Worm (Caenorhabditis elegans) whole organism, L4 larva: ENCODE data around the gene srx-76.

Experiments
- Y75B8A.6 ChIP-seq: fragments of 200-800 bp; sonication (Bioruptor generic); IDR thresholded peaks from 2 replicates; pipeline ENCODE4 v1.3.6; 2022; ENCODE audit warnings: missing genetic modification reagents, missing genetic modification characterization, missing compliant biosample characterization
- cey-2 ChIP-seq: sonication (generic microtip); optimal IDR thresholded peaks from 3 replicates; lab custom pipeline; 2017; ENCODE audit warnings: missing genetic modification characterization, mild to moderate bottlenecking, missing compliant biosample characterization, antibody characterized with exemption, borderline replicate concordance; ENCODE audit not compliant: insufficient read depth
- dpl-1 ChIP-seq: fragments of 150-350 bp; optimal IDR thresholded peaks from 2 replicates; lab custom pipeline; 2014; ENCODE audit warnings: missing biosample characterization, missing genetic modification reagents, missing genetic modification characterization
- lin-13 ChIP-seq: fragments of 150-350 bp; optimal IDR thresholded peaks from 2 replicates; lab custom pipeline; 2014; ENCODE audit warnings: missing biosample characterization, missing genetic modification reagents, missing genetic modification characterization
- mep-1 ChIP-seq: fragments of 150-350 bp; sonication (generic microtip); optimal IDR thresholded peaks from 3 replicates; lab custom pipeline; 2014; ENCODE audit warnings: missing biosample characterization, missing genetic modification characterization
- mxl-2 ChIP-seq: fragments of 200-800 bp; sonication (Bioruptor generic); conservative IDR thresholded peaks from 2 replicates; pipeline ENCODE4 v1.3.6; 2022; ENCODE audit warnings: missing genetic modification reagents, missing genetic modification characterization, missing compliant biosample characterization
- nhr-76 ChIP-seq: fragments of 150-350 bp; optimal IDR thresholded peaks from 2 replicates; lab custom pipeline; 2014; ENCODE audit warnings: missing biosample characterization, missing genetic modification characterization
- nhr-77 ChIP-seq: fragments of 150-350 bp; optimal IDR thresholded peaks from 2 replicates; lab custom pipeline; 2014; ENCODE audit warnings: missing biosample characterization, missing genetic modification characterization
- pha-4 ChIP-seq, 2 experiments: fragments of 150-350 bp in 1 of 2; fragments of 200-800 bp in 1 of 2; sonication (Bioruptor generic) in 1 of 2; IDR thresholded peaks in 1 of 2; optimal IDR thresholded peaks in 1 of 2; 2 replicates each; pipeline versions ENCODE4 v1.3.6 to Lab custom; 2014 to 2022; ENCODE audit warnings: missing genetic modification characterization in 2 of 2, missing genetic modification reagents in 2 of 2, missing biosample characterization in 1 of 2, missing compliant biosample characterization in 1 of 2
- spr-1 ChIP-seq: sonication (generic microtip); optimal IDR thresholded peaks from 2 replicates; lab custom pipeline; 2016; ENCODE audit warnings: mild to moderate bottlenecking, missing genetic modification characterization, missing compliant biosample characterization
- zag-1 ChIP-seq: fragments of 150-350 bp; optimal IDR thresholded peaks from 2 replicates; lab custom pipeline; 2014; ENCODE audit warnings: missing biosample characterization, missing genetic modification characterization

- TF ChIP-seq mxl-2 (GFP tag; lab: Robert Waterston, UW) (no peak), lin-13 (GFP tag; lab: Kevin White, UChicago) (no peak), pha-4 (GFP tag; IDR thresholded peaks at IDR 0.05; lab: Robert Waterston, UW) (no peak), pha-4 (tag; optimal IDR thresholded peaks at IDR 0.05; lab: Kevin White, UChicago) (no peak), Y75B8A.6 (GFP tag; lab: Robert Waterston, UW) (no peak), mep-1 (tag; lab: Kevin White, UChicago) (no peak), cey-2 (no peak), nhr-76 (tag; lab: Kevin White, UChicago) (no peak), dpl-1 (GFP tag; lab: Kevin White, UChicago) (no peak), spr-1 (tag; lab: Kevin White, UChicago) (no peak), zag-1 (no peak), nhr-77 (tag; lab: Kevin White, UChicago) (no peak)
These were observed 14.4 kb downstream of the srx-76 start for ce11 chrV:11905977-11906376.
